Fruit fly (Drosophila melanogaster) whole organism, prepupa: Measurements from ENCODE around the gene CG17272.

Experiments used
- CG10631 ChIP-seq: fragments of 200-800 bp; sonication (Bioruptor generic); optimal IDR thresholded peaks from 2 replicates; lab custom pipeline; 2016; ENCODE audit warnings: missing biosample characterization, missing genetic modification characterization
- CG10669 ChIP-seq: fragments of 200-800 bp; sonication (Bioruptor generic); optimal IDR thresholded peaks from 3 replicates; lab custom pipeline; 2018; ENCODE audit warnings: missing biosample characterization, mild to moderate bottlenecking, missing genetic modification characterization, moderate library complexity
- CG11294 ChIP-seq: fragments of 200-800 bp; sonication (Bioruptor generic); IDR thresholded peaks from 2 replicates; pipeline ENCODE4 v1.3.6; 2022; ENCODE audit warnings: missing biosample characterization, missing genetic modification characterization
- CG11762 ChIP-seq: fragments of 200-800 bp; sonication (Bioruptor generic); optimal IDR thresholded peaks from 3 replicates; lab custom pipeline; 2016; ENCODE audit warnings: missing biosample characterization, missing genetic modification characterization; ENCODE audit not compliant: insufficient read depth
- CG11902 ChIP-seq: fragments of 200-800 bp; sonication (Bioruptor generic); optimal IDR thresholded peaks from 3 replicates; lab custom pipeline; 2016; ENCODE audit warnings: missing biosample characterization, missing genetic modification characterization
- CG15336 ChIP-seq: fragments of 200-800 bp; sonication (Bioruptor generic); IDR thresholded peaks from 2 replicates; pipeline ENCODE4 v1.3.6; 2022; ENCODE audit warnings: missing biosample characterization, missing genetic modification characterization
- CG1621 ChIP-seq: fragments of 200-800 bp; sonication (Bioruptor generic); optimal IDR thresholded peaks from 3 replicates; lab custom pipeline; 2018; ENCODE audit warnings: missing biosample characterization, mild to moderate bottlenecking, missing genetic modification characterization
- CG16779 ChIP-seq: fragments of 200-800 bp; sonication (Bioruptor generic); optimal IDR thresholded peaks from 3 replicates; lab custom pipeline; 2017; ENCODE audit warnings: missing biosample characterization, mild to moderate bottlenecking, missing genetic modification characterization
- CG3032 ChIP-seq: fragments of 200-800 bp; optimal IDR thresholded peaks from 2 replicates; lab custom pipeline; 2019; ENCODE audit warnings: missing biosample characterization, mild to moderate bottlenecking, missing genetic modification characterization, moderate library complexity
- CG31627 ChIP-seq: fragments of 200-800 bp; sonication (Bioruptor generic); optimal IDR thresholded peaks from 3 replicates; lab custom pipeline; 2016; ENCODE audit warnings: missing biosample characterization, missing genetic modification characterization
- CG32006 ChIP-seq: fragments of 200-800 bp; sonication (Bioruptor generic); optimal IDR thresholded peaks from 3 replicates; lab custom pipeline; 2017; ENCODE audit warnings: missing biosample characterization, mild to moderate bottlenecking, missing genetic modification characterization
- CG34406 ChIP-seq: fragments of 200-800 bp; sonication (Bioruptor generic); optimal IDR thresholded peaks from 3 replicates; lab custom pipeline; 2016; ENCODE audit warnings: missing biosample characterization, missing genetic modification characterization
- CG4318 ChIP-seq: fragments of 200-800 bp; sonication (Bioruptor generic); optimal IDR thresholded peaks from 3 replicates; lab custom pipeline; 2017; ENCODE audit warnings: missing biosample characterization, mild to moderate bottlenecking, missing genetic modification characterization
- CG6163 ChIP-seq: fragments of 200-800 bp; sonication (Bioruptor generic); IDR thresholded peaks from 3 replicates; pipeline ENCODE4 v1.3.6; 2022; ENCODE audit warnings: missing biosample characterization, missing genetic modification characterization
- CG6276 ChIP-seq: fragments of 200-800 bp; sonication (Bioruptor generic); optimal IDR thresholded peaks from 2 replicates; lab custom pipeline; 2017; ENCODE audit warnings: missing biosample characterization, mild to moderate bottlenecking, missing genetic modification characterization
- CG6792 ChIP-seq: fragments of 200-800 bp; sonication (Bioruptor generic); optimal IDR thresholded peaks from 3 replicates; lab custom pipeline; 2016; ENCODE audit warnings: missing biosample characterization, missing genetic modification characterization
- CG6808 ChIP-seq: fragments of 200-800 bp; sonication (Bioruptor generic); optimal IDR thresholded peaks from 3 replicates; lab custom pipeline; 2017; ENCODE audit warnings: missing biosample characterization, missing genetic modification characterization, mild to moderate bottlenecking, moderate library complexity, missing genetic modification reagents
- CG6854 ChIP-seq: fragments of 200-800 bp; sonication (Bioruptor generic); optimal IDR thresholded peaks from 2 replicates; lab custom pipeline; 2017; ENCODE audit warnings: missing biosample characterization, mild to moderate bottlenecking, missing genetic modification characterization
- CG7368 ChIP-seq: fragments of 200-800 bp; sonication (Bioruptor generic); optimal IDR thresholded peaks from 3 replicates; lab custom pipeline; 2016; ENCODE audit warnings: missing biosample characterization, missing genetic modification characterization
- CG9139 ChIP-seq: fragments of 200-800 bp; sonication (Bioruptor generic); optimal IDR thresholded peaks from 3 replicates; lab custom pipeline; 2017; ENCODE audit warnings: missing biosample characterization, mild to moderate bottlenecking, missing genetic modification characterization
- Eip75B ChIP-seq: fragments of 200-800 bp; sonication (Bioruptor generic); optimal IDR thresholded peaks from 3 replicates; lab custom pipeline; 2016; ENCODE audit warnings: missing biosample characterization, missing genetic modification characterization
- Eip78C ChIP-seq: fragments of 200-800 bp; sonication (Bioruptor generic); peaks from one replicate; lab custom pipeline; 2016; ENCODE audit warnings: missing biosample characterization, missing genetic modification characterization
- Eip93F ChIP-seq: fragments of 200-800 bp; sonication (Bioruptor generic); optimal IDR thresholded peaks from 2 replicates; lab custom pipeline; 2016; ENCODE audit warnings: missing biosample characterization, mild to moderate bottlenecking, missing genetic modification characterization
- Ets21C ChIP-seq: fragments of 200-800 bp; sonication (Bioruptor generic); optimal IDR thresholded peaks from 3 replicates; lab custom pipeline; 2016; ENCODE audit warnings: missing biosample characterization, missing genetic modification characterization
- Ets96B ChIP-seq: fragments of 200-800 bp; optimal IDR thresholded peaks from 2 replicates; lab custom pipeline; 2019; ENCODE audit warnings: missing biosample characterization, mild to moderate bottlenecking, missing genetic modification characterization, moderate library complexity
- Gug ChIP-seq: fragments of 200-800 bp; sonication (Bioruptor generic); IDR thresholded peaks from 2 replicates; pipeline ENCODE4 v1.3.6; 2022; ENCODE audit warnings: missing biosample characterization, missing genetic modification characterization
- Hr38 ChIP-seq: sonication (Bioruptor generic); optimal IDR thresholded peaks from 2 replicates; lab custom pipeline; 2016; ENCODE audit warnings: missing biosample characterization, missing genetic modification characterization
- Hr39 ChIP-seq: fragments of 200-800 bp; sonication (Bioruptor generic); optimal IDR thresholded peaks from 2 replicates; lab custom pipeline; 2016; ENCODE audit warnings: missing biosample characterization, missing genetic modification characterization
- Hr4 ChIP-seq: fragments of 200-800 bp; sonication (Bioruptor generic); optimal IDR thresholded peaks from 3 replicates; lab custom pipeline; 2016; ENCODE audit warnings: missing biosample characterization, missing genetic modification characterization
- Lpt ChIP-seq: fragments of 200-800 bp; sonication (Bioruptor generic); optimal IDR thresholded peaks from 3 replicates; lab custom pipeline; 2016; ENCODE audit warnings: missing biosample characterization, missing genetic modification characterization
- Met ChIP-seq: fragments of 200-800 bp; sonication (Bioruptor generic); optimal IDR thresholded peaks from 3 replicates; lab custom pipeline; 2016; ENCODE audit warnings: missing biosample characterization, missing genetic modification characterization
- OdsH ChIP-seq: fragments of 200-800 bp; sonication (Bioruptor generic); optimal IDR thresholded peaks from 3 replicates; lab custom pipeline; 2016; ENCODE audit warnings: missing biosample characterization, missing genetic modification characterization
- Smox ChIP-seq: fragments of 200-800 bp; sonication (Bioruptor generic); optimal IDR thresholded peaks from 3 replicates; lab custom pipeline; 2016; ENCODE audit warnings: missing biosample characterization, missing genetic modification characterization
- Sox14 ChIP-seq: fragments of 200-800 bp; sonication (Bioruptor generic); optimal IDR thresholded peaks from 3 replicates; lab custom pipeline; 2016; ENCODE audit warnings: missing biosample characterization, missing genetic modification characterization
- achi ChIP-seq: fragments of 200-800 bp; sonication (Bioruptor generic); optimal IDR thresholded peaks from 3 replicates; lab custom pipeline; 2016; ENCODE audit warnings: missing biosample characterization, missing genetic modification characterization
- acj6 ChIP-seq: fragments of 200-800 bp; sonication (Bioruptor generic); optimal IDR thresholded peaks from 3 replicates; lab custom pipeline; 2016; ENCODE audit warnings: missing biosample characterization, missing genetic modification characterization
- cyc ChIP-seq: fragments of 200-800 bp; sonication (Bioruptor generic); optimal IDR thresholded peaks from 3 replicates; lab custom pipeline; 2016; ENCODE audit warnings: missing biosample characterization, missing genetic modification characterization
- dac ChIP-seq: fragments of 200-800 bp; sonication (Bioruptor generic); optimal IDR thresholded peaks from 2 replicates; lab custom pipeline; 2017; ENCODE audit warnings: missing biosample characterization, mild to moderate bottlenecking, missing genetic modification characterization
- eg ChIP-seq: fragments of 200-800 bp; sonication (Bioruptor generic); IDR thresholded peaks from 3 replicates; pipeline ENCODE4 v1.3.6; 2022; ENCODE audit warnings: missing biosample characterization, missing genetic modification characterization
- fd59A ChIP-seq: fragments of 200-800 bp; sonication (Bioruptor generic); optimal IDR thresholded peaks from 2 replicates; lab custom pipeline; 2017; ENCODE audit warnings: missing biosample characterization, mild to moderate bottlenecking, missing genetic modification characterization, missing genetic modification reagents
- fkh ChIP-seq: fragments of 200-800 bp; sonication (Bioruptor generic); optimal IDR thresholded peaks from 3 replicates; lab custom pipeline; 2017; ENCODE audit warnings: missing biosample characterization, mild to moderate bottlenecking, missing genetic modification characterization, moderate library complexity
- lz ChIP-seq: fragments of 200-800 bp; sonication (Bioruptor generic); optimal IDR thresholded peaks from 3 replicates; lab custom pipeline; 2016; ENCODE audit warnings: missing biosample characterization, missing genetic modification characterization
- salr ChIP-seq, 2 experiments: fragments of 200-800 bp; sonication (Bioruptor generic); optimal IDR thresholded peaks; 3 replicates each; lab custom pipeline; 2016 to 2018; ENCODE audit warnings: missing biosample characterization in 2 of 2, missing genetic modification characterization in 2 of 2, mild to moderate bottlenecking in 1 of 2
- spab ChIP-seq: fragments of 200-800 bp; sonication (Bioruptor generic); optimal IDR thresholded peaks from 2 replicates; lab custom pipeline; 2017; ENCODE audit warnings: missing biosample characterization, mild to moderate bottlenecking, missing genetic modification characterization, missing genetic modification reagents
- ss ChIP-seq, 2 experiments: fragments of 200-800 bp; sonication (Bioruptor generic); optimal IDR thresholded peaks; 2 replicates in 1 of 2; 3 replicates in 1 of 2; lab custom pipeline; 2017 to 2018; ENCODE audit warnings: mild to moderate bottlenecking in 2 of 2, missing biosample characterization in 2 of 2, missing genetic modification characterization in 2 of 2, moderate library complexity in 1 of 2
- svp ChIP-seq: fragments of 200-800 bp; sonication (Bioruptor generic); peaks from one replicate; lab custom pipeline; 2016; ENCODE audit warnings: missing biosample characterization, missing genetic modification characterization
- topi ChIP-seq: fragments of 200-800 bp; sonication (Bioruptor generic); optimal IDR thresholded peaks from 3 replicates; lab custom pipeline; 2016; ENCODE audit warnings: missing biosample characterization, missing genetic modification characterization
- vri ChIP-seq: fragments of 200-800 bp; sonication (Bioruptor generic); optimal IDR thresholded peaks from 3 replicates; lab custom pipeline; 2016; ENCODE audit warnings: missing biosample characterization, mild to moderate bottlenecking, missing genetic modification characterization

The CG17272 gene

dm6 chr3R:20782104-20782654 lies 41.9 kb downstream of the CG17272 start (continued):
- peak; percentile 88 for TF ChIP-seq eg (GFP tag; lab: Robert Waterston, UW)
- TF ChIP-seq vri (GFP tag; lab: Kevin White, UChicago): peak; percentile 27
- peak; percentile 74 for TF ChIP-seq Met
- TF ChIP-seq Hr39: peak; percentile 77
- peak; percentile 81 for TF ChIP-seq CG15336 (GFP tag; lab: Robert Waterston, UW)
- TF ChIP-seq CG31627 (GFP tag; lab: Kevin White, UChicago): peak; percentile 78
- peak; percentile 70 for TF ChIP-seq svp (GFP tag; lab: Kevin White, UChicago)
- peak; percentile 73 for TF ChIP-seq CG7368 (GFP tag; lab: Kevin White, UChicago)
- peak; percentile 80 for TF ChIP-seq Hr4 (GFP tag; lab: Kevin White, UChicago)

- TF ChIP-seq vri (GFP tag; lab: Kevin White, UChicago): peak; percentile 69
- TF ChIP-seq acj6: no peak
- TF ChIP-seq Eip75B (GFP tag; lab: Kevin White, UChicago): peak; percentile 61
- peak; percentile 62 for TF ChIP-seq CG1621 (tag; lab: Kevin White, UChicago)
- peak; percentile 0 for TF ChIP-seq CG32006 (GFP tag; lab: Kevin White, UChicago)
- no peak for TF ChIP-seq Hr38 (GFP tag; lab: Kevin White, UChicago)
- TF ChIP-seq Smox (GFP tag; lab: Kevin White, UChicago): peak; percentile 11
- TF ChIP-seq fd59A (GFP tag; lab: Kevin White, UChicago): peak; percentile 12
- peak; percentile 65 for TF ChIP-seq CG7368 (GFP tag; lab: Kevin White, UChicago)
- peak; percentile 66 for TF ChIP-seq Lpt (GFP tag; lab: Kevin White, UChicago)
- peak; percentile 67 for TF ChIP-seq spab (GFP tag; lab: Kevin White, UChicago)
- TF ChIP-seq Gug (GFP tag; lab: Robert Waterston, UW): 0 out of 2 replicates have a peak, but pooled peaks have one; percentile 10
- TF ChIP-seq dac: no peak
- TF ChIP-seq CG6276: peak; percentile 67
- TF ChIP-seq Ets21C (GFP tag; lab: Kevin White, UChicago): no peak
- TF ChIP-seq topi (GFP tag; lab: Kevin White, UChicago): peak; percentile 34
- peak; percentile 84 for TF ChIP-seq CG9139 (GFP tag; lab: Kevin White, UChicago)
- TF ChIP-seq OdsH (GFP tag; lab: Kevin White, UChicago): peak; percentile 16
- peak; percentile 85 to 91 for TF ChIP-seq ss (GFP tag; optimal IDR thresholded peaks at IDR 0.05; lab: Kevin White, UChicago)
- TF ChIP-seq Ets96B (tag; lab: Kevin White, UChicago): peak; percentile 47
- no peak for TF ChIP-seq CG11762 (GFP tag; lab: Kevin White, UChicago)
- TF ChIP-seq CG6792: peak; percentile 26
- TF ChIP-seq eg (GFP tag; lab: Robert Waterston, UW): peak; percentile 79; the same call in 2 of the 3 replicates
- peak; percentile 91 for TF ChIP-seq Eip78C
- TF ChIP-seq CG6854 (GFP tag; lab: Kevin White, UChicago): peak; percentile 90
- TF ChIP-seq CG10669 (GFP tag; lab: Kevin White, UChicago): peak; percentile 44
- TF ChIP-seq achi (GFP tag; lab: Kevin White, UChicago): peak; percentile 46
- TF ChIP-seq CG11294: peak; percentile 51; the same call in 1 of the 2 replicates
- peak; percentile 37 for TF ChIP-seq Met
- no peak for TF ChIP-seq lz (GFP tag; lab: Kevin White, UChicago)
- TF ChIP-seq fkh (GFP tag; lab: Kevin White, UChicago): no peak
- TF ChIP-seq CG11902 (GFP tag; lab: Kevin White, UChicago): no peak
- peak; percentile 91 for TF ChIP-seq svp (GFP tag; lab: Kevin White, UChicago)
- TF ChIP-seq CG10631 (GFP tag; lab: Kevin White, UChicago): no peak
- no peak for TF ChIP-seq CG4318 (GFP tag; lab: Kevin White, UChicago)
- TF ChIP-seq CG34406 (GFP tag; lab: Kevin White, UChicago): peak; percentile 49
- TF ChIP-seq CG6808 (GFP tag; lab: Kevin White, UChicago): peak; percentile 72
- TF ChIP-seq CG3032: peak; percentile 43
- peak in 1 of 2 experiments; percentile 13 for TF ChIP-seq salr (GFP tag; optimal IDR thresholded peaks at IDR 0.05; lab: Kevin White, UChicago)
- TF ChIP-seq CG15336 (GFP tag; lab: Robert Waterston, UW): peak; percentile 80
- peak; percentile 20 for TF ChIP-seq Sox14 (GFP tag; lab: Kevin White, UChicago)
- no peak for TF ChIP-seq cyc
- TF ChIP-seq CG16779 (tag; lab: Kevin White, UChicago): peak; percentile 76
- TF ChIP-seq CG6163: no peak; the same call in none of the 3 replicates
- peak; percentile 23 for TF ChIP-seq Eip93F (GFP tag; lab: Kevin White, UChicago)
These were observed 44.1 kb downstream of the CG17272 start for dm6 chr3R:20779969-20780368.
